Worm (Caenorhabditis elegans) whole organism, midembryonic: Measurements from ENCODE around the gene W08E12.5.

Experiments used
- cog-1 ChIP-seq: sonication (generic microtip); optimal IDR thresholded peaks from 2 replicates; lab custom pipeline; 2016; ENCODE audit warnings: missing genetic modification characterization, missing compliant biosample characterization
- med-1 ChIP-seq: sonication (generic microtip); optimal IDR thresholded peaks from 2 replicates; lab custom pipeline; 2017; ENCODE audit warnings: missing genetic modification characterization, mild to moderate bottlenecking, missing compliant biosample characterization, antibody characterized with exemption, missing genetic modification reagents; ENCODE audit not compliant: insufficient read depth
- tab-1 ChIP-seq: fragments of 200-800 bp; sonication (Bioruptor generic); IDR thresholded peaks from 2 replicates; pipeline ENCODE4 v1.3.6; 2022; ENCODE audit warnings: missing genetic modification characterization, missing compliant biosample characterization
- ztf-29 ChIP-seq: fragments of 200-800 bp; sonication (Bioruptor generic); IDR thresholded peaks from 2 replicates; pipeline ENCODE4 v1.3.6; 2022; ENCODE audit warnings: missing genetic modification reagents, missing genetic modification characterization, missing compliant biosample characterization

DNA sequence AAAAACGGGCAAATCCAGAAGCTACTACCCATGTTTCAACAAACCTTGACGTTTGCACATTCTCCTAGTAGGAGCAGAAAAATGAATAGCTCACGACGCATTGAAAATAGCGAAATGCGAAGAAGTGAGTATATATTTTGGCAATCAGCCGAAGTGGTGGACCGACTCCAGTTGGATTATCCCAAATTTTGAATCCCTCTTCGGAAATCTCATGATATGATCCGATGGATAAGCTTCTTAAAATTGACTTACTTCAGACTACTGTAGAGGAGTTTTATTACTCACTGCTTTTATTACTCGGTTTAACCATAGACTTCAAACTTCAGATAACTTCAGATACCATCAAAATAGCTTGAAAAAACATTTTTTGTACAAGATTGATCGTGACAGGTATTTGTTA, 11.4 kb upstream of the W08E12.5 start, which contains the start of gene gcy-23:
- no peak for TF ChIP-seq med-1 (GFP tag; lab: Kevin White, UChicago)
- no peak for TF ChIP-seq ztf-29 (GFP tag; lab: Robert Waterston, UW)
- TF ChIP-seq cog-1: no peak
- no peak for TF ChIP-seq tab-1 (GFP tag; lab: Robert Waterston, UW)
